Worm (Caenorhabditis elegans) whole organism, mixed stage, embryonic: ENCODE measurements around the gene C16D2.1.

Experiments used
- elt-1 ChIP-seq: sonication (generic microtip); optimal IDR thresholded peaks from 2 replicates; lab custom pipeline; 2017; ENCODE audit warnings: missing genetic modification characterization, mild to moderate bottlenecking, missing compliant biosample characterization, antibody characterized with exemption, moderate library complexity, borderline replicate concordance; ENCODE audit not compliant: insufficient read depth
- mep-1 ChIP-seq: fragments of 150-350 bp; optimal IDR thresholded peaks from 2 replicates; lab custom pipeline; 2017; ENCODE audit warnings: missing biosample characterization, missing genetic modification reagents, missing genetic modification characterization, inconsistent platforms
- nhr-237 ChIP-seq: fragments of 150-350 bp; optimal IDR thresholded peaks from 2 replicates; lab custom pipeline; 2014; ENCODE audit warnings: missing biosample characterization, missing genetic modification characterization
- pha-4 ChIP-seq: fragments of 150-350 bp; optimal IDR thresholded peaks from 2 replicates; lab custom pipeline; 2018; ENCODE audit warnings: missing biosample characterization, missing genetic modification reagents, missing genetic modification characterization
- snpc-4 ChIP-seq: fragments of 150-350 bp; optimal IDR thresholded peaks from 2 replicates; lab custom pipeline; 2014; ENCODE audit warnings: missing biosample characterization, missing genetic modification characterization
- unc-39 ChIP-seq: fragments of 150-350 bp; optimal IDR thresholded peaks from 2 replicates; lab custom pipeline; 2014; ENCODE audit warnings: missing biosample characterization, missing genetic modification characterization
- ztf-11 ChIP-seq: fragments of 150-350 bp; optimal IDR thresholded peaks from 2 replicates; lab custom pipeline; 2014; ENCODE audit warnings: missing biosample characterization, missing genetic modification characterization

- no peak for TF ChIP-seq elt-1 (tag; lab: Kevin White, UChicago)
- no peak for TF ChIP-seq snpc-4
- TF ChIP-seq unc-39 (tag; lab: Kevin White, UChicago): no peak
- no peak for TF ChIP-seq mep-1
- no peak for TF ChIP-seq nhr-237 (tag; lab: Kevin White, UChicago)
- no peak for TF ChIP-seq pha-4 (tag; lab: Kevin White, UChicago)
- no peak for TF ChIP-seq ztf-11 (tag; lab: Kevin White, UChicago)
Observed at ce11 chrII:9135878-9136277, 4.4 kb downstream of the C16D2.1 start, which contains the start of gene nlp-78.
